Worm (Caenorhabditis elegans) whole organism, L3 larva: ENCODE results near the gene Y38H8A.1.

Source experiments
- R02D3.7 ChIP-seq: fragments of 150-350 bp; optimal IDR thresholded peaks from 2 replicates; lab custom pipeline; 2014; ENCODE audit warnings: missing biosample characterization, missing genetic modification characterization
- ZK546.5 ChIP-seq: sonication (generic microtip); optimal IDR thresholded peaks from 2 replicates; lab custom pipeline; 2017; ENCODE audit warnings: missing biosample characterization, missing genetic modification characterization
- aly-2 ChIP-seq: fragments of 150-350 bp; optimal IDR thresholded peaks from 2 replicates; lab custom pipeline; 2014; ENCODE audit warnings: missing biosample characterization, missing genetic modification characterization
- ama-1 ChIP-seq: fragments of 150-350 bp; optimal IDR thresholded peaks from 2 replicates; lab custom pipeline; 2018
- ceh-28 ChIP-seq: fragments of 150-350 bp; optimal IDR thresholded peaks from 2 replicates; lab custom pipeline; 2014; ENCODE audit warnings: missing biosample characterization, missing genetic modification reagents, missing genetic modification characterization
- daf-12 ChIP-seq: fragments of 150-350 bp; optimal IDR thresholded peaks from 2 replicates; lab custom pipeline; 2014; ENCODE audit warnings: missing biosample characterization, missing genetic modification reagents, missing genetic modification characterization
- egl-27 ChIP-seq: sonication (generic microtip); optimal IDR thresholded peaks from 4 replicates; lab custom pipeline; 2017; ENCODE audit warnings: missing biosample characterization, missing genetic modification reagents, missing genetic modification characterization
- elt-1 ChIP-seq: fragments of 150-350 bp; optimal IDR thresholded peaks from 2 replicates; lab custom pipeline; 2014; ENCODE audit warnings: missing biosample characterization, missing genetic modification characterization
- elt-2 ChIP-seq: sonication (generic microtip); optimal IDR thresholded peaks from 2 replicates; lab custom pipeline; 2016; ENCODE audit warnings: missing genetic modification reagents, mild to moderate bottlenecking, missing genetic modification characterization, missing compliant biosample characterization
- eor-1 ChIP-seq, 2 experiments: fragments of 150-350 bp; optimal IDR thresholded peaks; 2 replicates each; lab custom pipeline; 2014 to 2018; ENCODE audit warnings: missing biosample characterization in 2 of 2, missing genetic modification characterization in 2 of 2
- fkh-10 ChIP-seq: sonication (generic microtip); optimal IDR thresholded peaks from 2 replicates; lab custom pipeline; 2017; ENCODE audit warnings: missing biosample characterization, missing genetic modification reagents, missing genetic modification characterization
- fkh-2 ChIP-seq: fragments of 150-350 bp; optimal IDR thresholded peaks from 2 replicates; lab custom pipeline; 2014; ENCODE audit warnings: missing biosample characterization, missing genetic modification reagents, missing genetic modification characterization
- hmg-11 ChIP-seq: sonication (generic microtip); optimal IDR thresholded peaks from 2 replicates; lab custom pipeline; 2016; ENCODE audit warnings: missing genetic modification characterization, missing compliant biosample characterization
- jun-1 ChIP-seq: fragments of 150-350 bp; optimal IDR thresholded peaks from 2 replicates; lab custom pipeline; 2014; ENCODE audit warnings: missing biosample characterization, missing genetic modification reagents, missing genetic modification characterization
- lin-15B ChIP-seq: fragments of 150-350 bp; optimal IDR thresholded peaks from 2 replicates; lab custom pipeline; 2014; ENCODE audit warnings: missing biosample characterization, missing genetic modification characterization
- mdl-1 ChIP-seq: fragments of 150-350 bp; optimal IDR thresholded peaks from 2 replicates; lab custom pipeline; 2014; ENCODE audit warnings: missing biosample characterization, missing genetic modification characterization
- mml-1 ChIP-seq: fragments of 150-350 bp; sonication (generic microtip); optimal IDR thresholded peaks from 3 replicates; lab custom pipeline; 2014; ENCODE audit warnings: missing biosample characterization, missing genetic modification characterization
- nfya-1 ChIP-seq: sonication (generic microtip); optimal IDR thresholded peaks from 2 replicates; lab custom pipeline; 2017; ENCODE audit warnings: missing genetic modification characterization, mild to moderate bottlenecking, missing compliant biosample characterization, antibody characterized with exemption, moderate library complexity; ENCODE audit not compliant: insufficient read depth
- nhr-23 ChIP-seq: fragments of 150-350 bp; optimal IDR thresholded peaks from 2 replicates; lab custom pipeline; 2014; ENCODE audit warnings: missing biosample characterization, missing genetic modification reagents, missing genetic modification characterization
- nhr-237 ChIP-seq: fragments of 150-350 bp; optimal IDR thresholded peaks from 2 replicates; lab custom pipeline; 2014; ENCODE audit warnings: missing biosample characterization, missing genetic modification characterization
- nhr-25 ChIP-seq: sonication (generic microtip); optimal IDR thresholded peaks from 2 replicates; lab custom pipeline; 2017; ENCODE audit warnings: missing biosample characterization, missing genetic modification characterization
- nhr-43 ChIP-seq: sonication (generic microtip); optimal IDR thresholded peaks from 2 replicates; lab custom pipeline; 2016; ENCODE audit warnings: mild to moderate bottlenecking, missing genetic modification characterization, missing compliant biosample characterization; ENCODE audit not compliant: poor library complexity, severe bottlenecking
- nhr-76 ChIP-seq: fragments of 150-350 bp; sonication (generic microtip); optimal IDR thresholded peaks from 5 replicates; lab custom pipeline; 2014; ENCODE audit warnings: missing biosample characterization, missing genetic modification characterization
- pha-4 ChIP-seq: fragments of 150-350 bp; optimal IDR thresholded peaks from 2 replicates; lab custom pipeline; 2014; ENCODE audit warnings: missing biosample characterization, missing genetic modification reagents, missing genetic modification characterization
- sea-2 ChIP-seq: fragments of 150-350 bp; sonication (generic microtip); optimal IDR thresholded peaks from 4 replicates; lab custom pipeline; 2014; ENCODE audit warnings: missing biosample characterization, missing genetic modification reagents, missing genetic modification characterization
- skn-1 ChIP-seq: fragments of 150-350 bp; optimal IDR thresholded peaks from 2 replicates; lab custom pipeline; 2014; ENCODE audit warnings: missing biosample characterization, missing genetic modification characterization
- snpc-4 ChIP-seq: fragments of 150-350 bp; optimal IDR thresholded peaks from 2 replicates; lab custom pipeline; 2014; ENCODE audit warnings: missing biosample characterization, missing genetic modification characterization
- tbx-2 ChIP-seq: sonication (generic microtip); optimal IDR thresholded peaks from 2 replicates; lab custom pipeline; 2016; ENCODE audit warnings: mild to moderate bottlenecking, missing genetic modification characterization, missing compliant biosample characterization

Y38H8A.1 gene

ce11 chrIV:13508924-13509323 lies 26.4 kb downstream of the Y38H8A.1 start, which contains the start of gene afmd-2:
Gene afmd-2, plus strand, starts transcription at chrIV:13509224.
- TF ChIP-seq fkh-10 (GFP tag; lab: Kevin White, UChicago) (no peak), egl-27 (tag; lab: Kevin White, UChicago) (no peak), pha-4 (tag; lab: Kevin White, UChicago) (peak; percentile 30), mml-1 (no peak), mdl-1 (tag; lab: Kevin White, UChicago) (no peak), elt-2 (tag; lab: Kevin White, UChicago) (no peak)

ce11 chrIV:13510049-13510448 lies 27.5 kb downstream of the Y38H8A.1 start:
- TF ChIP-seq aly-2 (tag; lab: Kevin White, UChicago) (no peak), ZK546.5 (tag; lab: Kevin White, UChicago) (no peak), daf-12 (tag; lab: Kevin White, UChicago) (no peak), elt-1 (tag; lab: Kevin White, UChicago) (no peak), ama-1 (lab: Kevin White, UChicago) (no peak), tbx-2 (tag; lab: Kevin White, UChicago) (no peak), nhr-237 (tag; lab: Kevin White, UChicago) (no peak), snpc-4 (tag; lab: Kevin White, UChicago) (no peak), R02D3.7 (no peak), skn-1 (no peak), eor-1 (tag; optimal IDR thresholded peaks at IDR 0.05; lab: Kevin White, UChicago) (no peak), jun-1 (no peak)

ce11 chrIV:13512112-13512569 lies 29.6 kb downstream of the Y38H8A.1 start, which contains the start of gene puf-3:
Gene puf-3, minus strand, starts transcription at chrIV:13512162.
- TF ChIP-seq R02D3.7, result no peak
- no peak for TF ChIP-seq lin-15B (tag; lab: Kevin White, UChicago)
- TF ChIP-seq sea-2 (GFP tag; lab: Kevin White, UChicago), result no peak
- TF ChIP-seq nhr-43 (tag; lab: Kevin White, UChicago), result no peak
- TF ChIP-seq tbx-2 (tag; lab: Kevin White, UChicago), result no peak
- TF ChIP-seq nhr-23, result no peak
- no peak for TF ChIP-seq ceh-28 (tag; lab: Kevin White, UChicago)
- no peak for TF ChIP-seq snpc-4 (tag; lab: Kevin White, UChicago)

ce11 chrIV:13513010-13513409 lies 30.4 kb downstream of the Y38H8A.1 start:
- no peak for TF ChIP-seq nhr-23
- TF ChIP-seq ama-1 (lab: Kevin White, UChicago), result peak; percentile 11
- TF ChIP-seq, all 47 proteins: peak for 1

- no peak for TF ChIP-seq nhr-237 (tag; lab: Kevin White, UChicago)
- peak; percentile 35 for TF ChIP-seq ceh-28 (tag; lab: Kevin White, UChicago)
- no peak for TF ChIP-seq fkh-2
- peak; percentile 68 for TF ChIP-seq pha-4 (tag; lab: Kevin White, UChicago)
- TF ChIP-seq nhr-76 (tag; lab: Kevin White, UChicago), result no peak
- TF ChIP-seq nhr-25 (tag; lab: Kevin White, UChicago), result no peak
- peak; percentile 71 for TF ChIP-seq hmg-11 (tag; lab: Kevin White, UChicago)
- peak; percentile 8 for TF ChIP-seq lin-15B (tag; lab: Kevin White, UChicago)
- TF ChIP-seq nfya-1 (tag; lab: Kevin White, UChicago), result peak; percentile 46
- TF ChIP-seq elt-2 (tag; lab: Kevin White, UChicago), result no peak
- TF ChIP-seq aly-2 (tag; lab: Kevin White, UChicago), result no peak
These were observed 39.2 kb downstream of the Y38H8A.1 start, which contains the start of gene dcap-2 for ce11 chrIV:13521785-13522184. Gene dcap-2, minus strand, starts transcription at chrIV:13521870.

- TF ChIP-seq mdl-1 (tag; lab: Kevin White, UChicago), result no peak
- peak; percentile 87 for TF ChIP-seq nfya-1 (tag; lab: Kevin White, UChicago)
These were observed 42.7 kb downstream of the Y38H8A.1 start for ce11 chrIV:13525223-13525622.
